Worm (Caenorhabditis elegans): Measurements from ENCODE around the gene F36H5.9.

DNA sequence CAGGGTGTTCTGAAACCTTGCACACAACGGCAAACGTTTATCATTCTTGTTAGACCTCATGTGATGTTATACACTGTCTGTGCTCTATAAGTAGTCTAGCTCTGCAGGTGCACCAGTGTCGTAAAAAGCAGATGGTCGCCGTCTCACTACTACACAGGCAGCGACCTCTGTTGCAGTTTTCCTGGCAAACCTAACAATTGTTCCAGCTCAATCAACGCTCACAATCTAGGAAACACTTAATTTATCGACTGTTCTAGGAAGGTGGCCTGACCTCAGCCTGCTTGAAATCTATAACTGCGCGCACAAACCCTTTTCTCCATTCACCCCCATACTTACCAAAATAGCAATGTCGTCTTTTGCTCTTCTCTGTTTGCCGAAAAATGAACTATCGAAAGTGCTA, 28.6 kb downstream of the F36H5.9 start, which contains the start of gene fbxb-11:
- no peak for TF ChIP-seq unc-62 (GFP tag; optimal IDR thresholded peaks at IDR 0.05)
- TF ChIP-seq unc-39 (tag; optimal IDR thresholded peaks at IDR 0.05): no peak
- no peak for TF ChIP-seq nhr-11 (tag; optimal IDR thresholded peaks at IDR 0.05)
- TF ChIP-seq fkh-10 (GFP tag; optimal IDR thresholded peaks at IDR 0.05): no peak
- TF ChIP-seq tbx-2 (tag; optimal IDR thresholded peaks at IDR 0.05): no peak
- TF ChIP-seq ztf-11 (tag; optimal IDR thresholded peaks at IDR 0.05): no peak
- TF ChIP-seq nhr-28 (tag; optimal IDR thresholded peaks at IDR 0.05): no peak
- TF ChIP-seq daf-12 (tag; optimal IDR thresholded peaks at IDR 0.05): no peak
- no peak for TF ChIP-seq nhr-76 (tag; optimal IDR thresholded peaks at IDR 0.05)
- no peak for TF ChIP-seq fos-1 (tag; optimal IDR thresholded peaks at IDR 0.05)
- no peak for TF ChIP-seq ztf-4 (tag; optimal IDR thresholded peaks at IDR 0.05)
- TF ChIP-seq lin-15B (tag; optimal IDR thresholded peaks at IDR 0.05): no peak
